Worm (Caenorhabditis elegans) whole organism, L1 larva: Measurements from ENCODE around the gene srt-52.

Experiments used
- elt-2 ChIP-seq: sonication (generic microtip); optimal IDR thresholded peaks from 2 replicates; lab custom pipeline; 2016; ENCODE audit warnings: missing genetic modification characterization, mild to moderate bottlenecking, inconsistent platforms, missing compliant biosample characterization, missing genetic modification reagents
- lir-3 ChIP-seq: sonication (generic microtip); optimal IDR thresholded peaks from 2 replicates; lab custom pipeline; 2016; ENCODE audit warnings: mild to moderate bottlenecking, missing genetic modification characterization, moderate library complexity, missing compliant biosample characterization; ENCODE audit not compliant: poor library complexity
- mdl-1 ChIP-seq, 2 experiments: fragments of 150-350 bp; optimal IDR thresholded peaks; 2 replicates each; lab custom pipeline; 2014 to 2017; ENCODE audit warnings: missing biosample characterization in 2 of 2, missing genetic modification characterization in 2 of 2, inconsistent platforms in 1 of 2
- mep-1 ChIP-seq: fragments of 150-350 bp; optimal IDR thresholded peaks from 2 replicates; lab custom pipeline; 2014; ENCODE audit warnings: missing biosample characterization, missing genetic modification characterization
- nhr-12 ChIP-seq: sonication (generic microtip); optimal IDR thresholded peaks from 2 replicates; lab custom pipeline; 2017; ENCODE audit warnings: missing biosample characterization, missing genetic modification characterization
- nhr-76 ChIP-seq: sonication (generic microtip); optimal IDR thresholded peaks from 2 replicates; lab custom pipeline; 2017; ENCODE audit warnings: missing biosample characterization, missing genetic modification characterization
- snpc-4 ChIP-seq: fragments of 150-350 bp; optimal IDR thresholded peaks from 2 replicates; lab custom pipeline; 2014; ENCODE audit warnings: missing biosample characterization, missing genetic modification characterization

- TF ChIP-seq snpc-4, result no peak
- TF ChIP-seq mdl-1 (tag; optimal IDR thresholded peaks at IDR 0.05; lab: Kevin White, UChicago), result peak in 1 of 2 experiments; percentile 68
- no peak for TF ChIP-seq lir-3 (tag; lab: Kevin White, UChicago)
- peak; percentile 35 for TF ChIP-seq elt-2 (tag; lab: Kevin White, UChicago)
- no peak for TF ChIP-seq nhr-12 (tag; lab: Kevin White, UChicago)
- peak; percentile 49 for TF ChIP-seq mep-1
- no peak for TF ChIP-seq nhr-76 (tag; lab: Kevin White, UChicago)
Measured at ce11 chrV:53286-53685, 2.6 kb downstream of the srt-52 start.
